Worm (Caenorhabditis elegans): ENCODE measurements around the gene fem-1.
"Not testable (repeated sequence)": the region's sequence is repeated elsewhere in the genome, so short reads cannot be mapped to it uniquely, and the experiment has no call there.

ce11 chrIV:5491054-5491453 lies 46.7 kb downstream of the fem-1 start, which contains the start of gene B0273.115:
- not testable (repeated sequence) for TF ChIP-seq lsy-12, ZK546.5, skn-1, zag-1, nhr-23, nhr-28, ceh-28 (tag; optimal IDR thresholded peaks at IDR 0.05)
